Worm (Caenorhabditis elegans): ENCODE measurements around the gene K10H10.12.

ce11 chrII:14537728-14538127 is 31.6 kb upstream of the K10H10.12 start, which contains the start of the genes clec-147 and C04H5.7:
- TF ChIP-seq mdl-1 (tag; optimal IDR thresholded peaks at IDR 0.05) (no peak), skn-1 (tag; optimal IDR thresholded peaks at IDR 0.05) (no peak), unc-39 (tag; optimal IDR thresholded peaks at IDR 0.05) (no peak), unc-62 (GFP tag; optimal IDR thresholded peaks at IDR 0.05) (no peak)

Measured in whole organism, L2 larva.